Fruit fly (Drosophila melanogaster): Measurements from ENCODE around the gene CG11594.

Gene CG11594

DNA sequence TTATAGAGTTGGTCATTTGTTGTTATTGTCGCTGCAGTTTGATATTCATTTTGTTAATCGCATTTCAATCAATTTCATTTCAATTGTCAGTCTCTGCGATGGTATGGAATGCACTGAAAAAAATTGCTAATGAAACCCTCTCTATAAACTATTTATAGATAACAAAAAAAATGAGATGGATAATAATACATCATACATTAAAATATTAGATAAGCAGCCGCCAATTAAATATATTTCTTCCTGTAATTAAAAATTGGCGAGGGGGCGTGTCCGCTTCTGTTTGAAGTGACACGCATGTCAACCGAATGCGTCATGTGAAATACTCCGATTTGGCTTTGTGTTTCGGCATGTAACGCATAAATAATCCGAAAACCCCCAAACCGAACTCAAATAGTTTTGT, 18.7 kb upstream of the CG11594 start:
- no peak for TF ChIP-seq CTCF (optimal IDR thresholded peaks at IDR 0.05)
- no peak for TF ChIP-seq CG8478 (optimal IDR thresholded peaks at IDR 0.05)

DNA sequence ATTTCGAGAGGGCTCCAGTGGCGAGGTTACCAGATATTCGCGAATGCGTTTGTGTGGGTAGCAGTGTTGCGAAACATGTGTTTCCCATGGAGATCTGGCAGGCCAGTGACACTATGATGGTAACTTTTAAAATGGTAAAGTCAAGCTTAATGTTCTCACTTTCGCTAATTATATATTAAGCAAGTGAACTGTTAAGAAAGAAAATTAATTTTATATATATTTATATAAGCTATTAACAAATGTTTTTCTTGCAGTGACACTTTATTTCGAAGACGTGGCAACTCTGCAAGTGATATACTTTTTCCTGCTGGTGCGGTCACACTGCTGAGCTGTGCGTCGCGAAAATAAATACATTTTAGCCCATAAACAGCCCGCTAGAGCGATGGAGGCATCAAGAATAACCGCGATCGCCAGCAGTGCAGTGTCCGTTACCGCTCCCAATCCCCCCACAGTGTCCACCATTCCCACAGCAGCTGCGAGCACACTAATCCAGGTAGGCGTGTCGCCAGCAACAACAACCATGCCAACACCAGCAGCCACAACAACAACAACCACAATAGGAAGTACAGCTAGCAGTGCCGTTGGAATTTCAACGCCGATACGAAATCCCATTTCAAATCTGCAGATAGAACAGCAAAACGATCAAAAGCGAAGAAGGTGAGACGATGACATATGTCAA, 14.6 kb upstream of the CG11594 start, which contains the start of the genes CG11593 and Rcd5:
Gene CG11593, minus strand, starts transcription at position 236 of the 679 bp plus-strand sequence.
Gene Rcd5, plus strand, starts transcription at position 283 of the 679 bp plus-strand sequence.
- TF ChIP-seq CG8478 (optimal IDR thresholded peaks at IDR 0.05) (no peak), CTCF (optimal IDR thresholded peaks at IDR 0.05) (no peak)

DNA sequence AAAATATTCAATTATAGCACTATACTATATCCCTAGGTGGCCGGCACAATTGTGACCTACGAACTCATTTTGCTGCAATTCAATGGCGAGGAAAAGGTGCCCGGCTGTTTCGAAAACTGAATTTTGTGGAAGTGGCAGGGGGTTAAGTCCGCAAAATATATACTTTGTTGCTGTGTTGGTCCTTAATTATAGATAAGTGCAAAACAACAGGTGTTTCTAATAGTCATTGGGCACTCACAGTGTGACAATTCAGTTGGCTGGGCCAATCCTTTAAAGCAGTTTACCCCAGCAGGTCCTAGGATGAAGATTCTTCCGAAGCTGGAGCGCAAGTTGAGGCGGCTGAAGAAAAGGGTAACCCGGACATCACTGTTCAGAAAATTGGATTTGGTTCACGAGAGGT, 9.7 kb upstream of the CG11594 start, which contains the start of gene Gr64f:
Gene Gr64f, plus strand, starts transcription at position 301 of the 400 bp plus-strand sequence.
- no peak for TF ChIP-seq CG8478 (optimal IDR thresholded peaks at IDR 0.05)
- no peak for TF ChIP-seq CTCF (optimal IDR thresholded peaks at IDR 0.05)

DNA sequence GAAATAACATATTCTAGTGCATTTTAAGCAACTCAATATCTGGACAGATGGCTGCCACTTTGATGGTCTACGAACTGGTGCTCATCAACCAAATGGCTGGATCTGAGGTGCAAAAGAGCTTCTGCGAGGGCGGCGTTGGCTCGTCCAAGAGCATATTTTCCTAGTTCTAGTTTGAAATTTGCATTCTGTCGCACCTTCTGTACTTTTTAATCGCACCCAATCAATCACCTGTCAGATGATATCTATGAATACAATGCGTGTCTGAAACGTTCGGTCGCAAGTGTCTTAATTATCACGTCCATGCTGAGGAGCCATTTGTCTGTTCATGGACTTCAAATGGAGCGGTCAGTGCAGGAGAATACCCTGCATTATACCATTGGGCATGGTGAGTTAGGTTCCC, 6.0 kb upstream of the CG11594 start, which contains the start of the genes Gr64d and Gr64e:
Gene Gr64d, plus strand, starts transcription at position 301 of the 400 bp plus-strand sequence.
Gene Gr64e, plus strand, starts transcription at position 380 of the 400 bp plus-strand sequence.
- TF ChIP-seq CTCF (optimal IDR thresholded peaks at IDR 0.05) (no peak), CG8478 (optimal IDR thresholded peaks at IDR 0.05) (no peak)

DNA sequence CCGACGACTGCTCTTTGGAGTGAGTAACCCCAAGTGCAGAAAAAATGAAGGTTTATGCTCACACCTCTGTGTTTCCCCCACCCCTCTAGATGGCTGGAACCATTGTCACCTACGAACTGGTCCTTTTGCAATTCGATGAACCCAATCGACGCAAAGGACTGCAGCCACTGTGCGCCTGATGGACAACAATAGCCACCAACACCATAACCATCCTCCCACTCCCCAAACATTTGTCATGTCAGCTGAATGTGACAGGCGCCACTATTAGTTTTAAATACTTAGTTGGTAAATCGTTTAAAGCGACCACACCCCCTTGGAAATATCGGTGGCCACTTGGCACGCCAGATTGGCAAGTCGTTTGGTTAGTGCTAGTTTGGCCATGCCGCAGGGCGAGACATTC, 2.5 kb upstream of the CG11594 start, which contains the start of the genes Gr64b and Gr64c:
Gene Gr64b, plus strand, starts transcription at position 301 of the 400 bp plus-strand sequence.
Gene Gr64c, plus strand, starts transcription at position 301 of the 400 bp plus-strand sequence.
- TF ChIP-seq CG8478 (optimal IDR thresholded peaks at IDR 0.05) (no peak), CTCF (optimal IDR thresholded peaks at IDR 0.05) (no peak)

DNA sequence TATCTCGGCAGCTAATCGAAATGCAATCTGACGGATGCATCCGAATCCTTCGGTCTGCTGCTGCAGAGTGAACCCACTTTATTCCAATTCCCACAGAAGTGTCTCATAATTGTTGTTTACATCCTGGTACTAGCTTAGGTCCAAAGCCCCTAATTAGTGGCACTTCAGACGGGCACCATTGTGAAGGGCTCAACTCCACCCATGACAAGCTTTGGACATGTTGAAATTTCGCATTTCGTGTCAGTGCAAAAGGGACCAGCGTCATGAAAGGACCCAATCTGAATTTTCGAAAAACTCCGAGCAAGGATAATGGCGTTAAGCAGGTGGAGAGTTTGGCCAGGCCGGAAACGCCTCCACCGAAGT, 676 bp upstream of the CG11594 start, which contains the start of gene Gr64a:
Gene Gr64a, plus strand, starts transcription at position 264 of the 363 bp plus-strand sequence.
- TF ChIP-seq CG8478 (optimal IDR thresholded peaks at IDR 0.05): no peak
- no peak for TF ChIP-seq CTCF (optimal IDR thresholded peaks at IDR 0.05)

DNA sequence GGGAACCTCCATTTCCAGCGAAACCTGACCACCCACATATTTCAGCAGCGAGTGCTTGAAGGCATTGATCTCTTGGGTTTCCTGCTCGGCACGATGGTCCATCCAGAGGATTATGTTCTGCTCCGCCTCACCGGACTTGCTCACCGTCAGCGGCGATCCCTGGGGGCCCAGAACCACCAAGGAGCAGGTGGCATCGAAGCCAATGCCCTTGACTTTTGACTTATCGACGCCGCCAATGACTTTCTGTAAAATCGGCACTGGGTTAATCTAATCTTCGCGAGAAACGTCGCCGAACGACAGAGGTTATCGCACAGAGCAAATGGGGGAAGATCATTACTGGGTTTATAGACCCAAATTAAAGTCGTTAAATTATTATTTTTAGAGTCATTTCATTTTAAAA, 1.3 kb downstream of the CG11594 start:
- TF ChIP-seq CG8478 (optimal IDR thresholded peaks at IDR 0.05) (no peak), CTCF (optimal IDR thresholded peaks at IDR 0.05) (no peak)

DNA sequence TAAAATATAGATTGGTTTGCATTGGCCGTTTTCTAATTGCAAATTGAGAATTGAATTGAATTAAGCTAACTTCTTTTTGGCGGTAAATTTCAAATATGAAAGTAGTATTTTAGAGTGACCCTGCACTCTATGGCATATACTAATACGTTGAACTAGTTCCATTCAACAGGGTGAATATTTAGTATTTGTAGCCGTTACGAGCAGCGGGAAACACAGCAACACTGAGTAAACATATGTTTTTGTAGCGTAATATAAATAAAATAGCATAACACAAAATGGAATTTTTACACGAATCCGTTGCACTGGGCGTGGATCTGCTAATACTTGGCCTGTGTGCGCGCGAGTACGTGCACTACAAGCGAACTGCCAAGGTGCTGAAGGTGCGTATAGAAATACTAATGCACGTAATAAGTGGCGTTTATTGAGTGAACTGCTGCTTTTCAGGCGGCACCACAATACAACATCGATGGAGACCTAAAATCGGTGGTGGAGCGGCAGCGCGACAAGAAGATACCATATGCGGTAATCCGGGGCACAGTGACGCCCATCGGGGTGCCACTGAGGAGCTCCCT, 4.5 kb downstream of the CG11594 start, which contains the start of gene Mul1:
Gene Mul1, plus strand, starts transcription at position 198 of the 572 bp plus-strand sequence.
- TF ChIP-seq CTCF (optimal IDR thresholded peaks at IDR 0.05) (no peak), CG8478 (optimal IDR thresholded peaks at IDR 0.05) (no peak)

DNA sequence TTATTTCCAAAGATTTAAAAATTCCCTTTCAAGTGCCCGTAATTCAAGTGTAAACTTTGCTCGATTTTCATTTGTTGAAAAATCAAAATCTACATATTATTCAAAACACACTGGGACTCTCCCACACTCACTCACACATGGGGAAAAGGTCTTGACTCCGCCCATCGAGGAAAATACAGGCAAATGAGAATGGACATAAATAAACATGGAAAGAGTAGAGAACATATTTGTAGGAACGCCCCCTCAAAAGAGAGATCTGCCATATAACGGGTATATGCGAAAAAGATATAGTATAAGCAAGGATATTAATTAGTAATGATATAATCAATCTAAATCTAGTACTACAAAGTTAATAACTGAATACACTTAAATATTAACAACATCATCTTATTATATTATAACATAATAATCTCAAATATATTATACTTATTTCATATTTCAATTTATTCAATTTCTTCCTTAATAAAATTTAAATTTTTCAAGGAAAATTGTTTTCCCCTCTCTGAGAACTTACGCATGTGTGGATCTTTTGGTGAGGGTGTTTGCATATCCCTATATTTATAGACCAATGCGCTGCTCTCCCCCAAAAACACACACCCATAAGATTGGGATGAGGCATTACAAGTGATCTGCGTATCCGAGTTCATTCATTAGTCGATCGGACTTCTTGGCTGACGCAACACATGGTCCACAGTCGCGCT, 7.4 kb downstream of the CG11594 start, which contains the start of gene FoxL1:
Gene FoxL1, plus strand, starts transcription at position 651 of the 701 bp plus-strand sequence.
- TF ChIP-seq CG8478 (optimal IDR thresholded peaks at IDR 0.05) (no peak), CTCF (optimal IDR thresholded peaks at IDR 0.05) (no peak)

DNA sequence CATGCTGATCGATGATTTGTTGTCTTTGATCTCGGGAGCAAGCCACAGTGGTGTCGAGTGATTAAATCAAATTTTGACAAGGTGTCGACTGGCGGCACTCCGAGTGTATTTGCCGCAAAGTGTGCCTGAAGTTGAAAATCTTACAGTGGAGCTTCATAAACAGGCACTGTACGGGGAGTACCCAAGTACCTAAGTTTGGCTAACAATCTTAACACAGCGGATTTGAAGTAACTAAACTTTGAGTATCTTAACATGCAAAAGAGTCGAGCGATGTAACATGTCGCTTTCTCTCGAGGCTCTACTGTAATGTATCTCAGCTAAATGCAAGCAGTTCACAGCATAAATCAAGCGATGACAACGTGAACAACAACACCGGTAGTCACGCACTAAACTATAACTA, 9.1 kb downstream of the CG11594 start:
- no peak for TF ChIP-seq CTCF (optimal IDR thresholded peaks at IDR 0.05)
- no peak for TF ChIP-seq CG8478 (optimal IDR thresholded peaks at IDR 0.05)

DNA sequence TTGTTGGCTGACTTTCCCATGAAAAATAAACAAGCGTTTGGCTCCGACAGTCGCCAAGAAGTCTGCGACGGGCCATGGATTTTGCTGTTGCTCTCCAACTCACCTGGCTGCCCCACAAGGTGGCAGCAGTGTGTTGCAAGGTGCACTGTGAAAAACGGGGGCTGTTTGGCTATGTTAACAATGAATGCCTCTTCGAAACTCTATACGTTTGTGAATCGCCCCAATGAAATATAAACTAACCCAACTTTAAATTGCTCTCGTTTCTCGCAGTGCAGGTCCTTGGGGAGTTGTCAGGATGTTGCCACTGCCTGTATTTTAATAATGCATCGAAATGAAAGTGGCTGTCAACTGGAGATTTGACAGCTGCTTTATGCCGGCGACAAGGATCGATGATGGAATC, 11.5 kb downstream of the CG11594 start:
- TF ChIP-seq CG8478 (optimal IDR thresholded peaks at IDR 0.05) (no peak), CTCF (optimal IDR thresholded peaks at IDR 0.05) (no peak)

DNA sequence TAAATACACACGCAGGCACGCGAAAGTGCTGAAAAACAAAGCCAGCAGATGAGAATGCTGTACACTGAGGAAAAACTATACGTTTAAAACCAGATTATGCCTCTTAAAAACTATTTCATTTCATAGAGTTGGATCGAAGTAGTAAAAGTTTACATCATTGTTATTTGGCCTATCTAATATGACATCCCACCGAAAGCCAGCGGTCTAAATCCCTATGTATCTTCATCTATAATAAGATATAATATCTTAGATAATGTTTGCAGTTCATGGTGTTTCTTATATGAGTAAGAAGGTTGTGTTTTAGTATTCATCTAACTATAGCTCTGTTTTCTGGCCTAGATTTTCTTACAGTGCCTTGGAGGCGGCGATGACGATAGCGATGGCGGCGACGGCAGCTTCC, 15.7 kb downstream of the CG11594 start:
- TF ChIP-seq CTCF (optimal IDR thresholded peaks at IDR 0.05) (no peak), CG8478 (optimal IDR thresholded peaks at IDR 0.05) (no peak)

DNA sequence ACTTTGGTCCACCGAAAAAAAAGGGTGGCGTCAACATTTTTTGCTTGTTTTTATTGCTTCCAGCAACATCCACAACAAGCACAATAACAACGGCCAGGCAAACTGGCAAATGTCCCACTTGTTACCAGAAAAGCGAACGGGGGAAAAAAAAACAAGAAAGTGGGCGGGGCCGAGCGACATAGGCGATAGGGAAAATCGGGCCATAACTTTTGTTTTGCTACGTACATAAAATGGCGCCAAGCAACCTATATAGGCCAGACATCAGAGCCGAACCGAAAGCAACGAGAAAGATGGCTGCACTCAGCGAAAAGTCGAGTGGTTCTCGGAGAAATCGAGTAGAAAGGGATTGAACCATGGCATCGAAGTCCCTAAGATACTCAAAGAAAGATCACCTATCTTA, 18.6 kb downstream of the CG11594 start:
- TF ChIP-seq CTCF (optimal IDR thresholded peaks at IDR 0.05): no peak
- no peak for TF ChIP-seq CG8478 (optimal IDR thresholded peaks at IDR 0.05)

DNA sequence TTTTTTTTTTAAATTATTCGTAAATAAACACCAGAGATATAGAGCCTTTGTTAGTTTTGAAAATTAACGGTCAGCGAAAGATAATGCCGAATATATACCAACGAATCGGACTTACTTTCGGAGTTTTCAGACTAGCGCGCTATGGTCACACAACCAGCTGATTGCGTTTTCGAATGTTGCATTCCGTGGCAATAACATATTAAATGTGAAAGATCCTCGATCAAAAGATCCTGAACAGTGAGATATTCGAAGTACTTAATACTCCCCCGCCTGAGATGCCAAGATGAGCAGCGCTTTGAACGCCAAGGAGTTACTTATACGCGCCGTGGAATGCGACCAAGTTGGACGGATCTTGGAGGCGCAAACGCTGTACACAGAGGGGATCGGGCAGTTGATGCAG, 22.5 kb downstream of the CG11594 start, which contains the start of gene CG14985:
Gene CG14985, plus strand, starts transcription at position 159 of the 400 bp plus-strand sequence.
- TF ChIP-seq CTCF (optimal IDR thresholded peaks at IDR 0.05): no peak
- TF ChIP-seq CG8478 (optimal IDR thresholded peaks at IDR 0.05): no peak

DNA sequence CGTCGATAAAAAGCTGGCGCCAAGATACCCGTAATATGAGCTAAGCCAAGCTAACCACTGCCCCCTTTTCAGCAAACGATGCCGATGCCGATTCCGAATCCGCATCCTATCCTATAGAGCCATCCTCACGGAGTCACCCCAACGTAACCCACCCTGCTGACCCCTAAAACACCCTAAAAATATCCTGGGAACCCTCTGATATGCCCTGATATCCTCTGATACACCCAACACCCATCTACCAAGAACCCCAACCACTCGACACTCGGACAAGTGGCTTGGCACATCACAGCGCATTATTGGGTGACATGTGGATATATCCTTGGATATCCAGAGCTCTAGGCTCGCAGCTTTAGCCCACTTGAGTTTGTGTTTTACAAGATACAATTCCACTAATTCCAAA, 24.3 kb downstream of the CG11594 start:
- no peak for TF ChIP-seq CTCF (optimal IDR thresholded peaks at IDR 0.05)
- TF ChIP-seq CG8478 (optimal IDR thresholded peaks at IDR 0.05): no peak
